Worm (Caenorhabditis elegans) whole organism, L1 larva: ENCODE results near the gene pot-3.

ENCODE experiments used
- C04F5.9 ChIP-seq: sonication (generic microtip); optimal IDR thresholded peaks from 2 replicates; lab custom pipeline; 2016; ENCODE audit warnings: missing genetic modification characterization, missing compliant biosample characterization
- C16A3.4 ChIP-seq: fragments of 150-350 bp; optimal IDR thresholded peaks from 2 replicates; lab custom pipeline; 2014; ENCODE audit warnings: missing biosample characterization, missing genetic modification characterization
- F16B12.6 ChIP-seq: fragments of 150-350 bp; optimal IDR thresholded peaks from 2 replicates; lab custom pipeline; 2014; ENCODE audit warnings: missing biosample characterization, missing genetic modification characterization
- aha-1 ChIP-seq: fragments of 150-350 bp; optimal IDR thresholded peaks from 2 replicates; lab custom pipeline; 2014; ENCODE audit warnings: missing biosample characterization, missing genetic modification characterization
- ceh-82 ChIP-seq, 3 experiments: fragments of 150-350 bp in 1 of 3; sonication (generic microtip) in 2 of 3; optimal IDR thresholded peaks; 2 replicates each; lab custom pipeline; 2014 to 2017; ENCODE audit warnings: missing biosample characterization in 3 of 3, missing genetic modification characterization in 3 of 3
- ceh-88 ChIP-seq: fragments of 200-800 bp; sonication (Bioruptor generic); IDR thresholded peaks from 2 replicates; pipeline ENCODE4 v1.3.6; 2022; ENCODE audit warnings: missing genetic modification characterization, missing compliant biosample characterization
- dpl-1 ChIP-seq, 3 experiments: fragments of 150-350 bp in 2 of 3; sonication (generic microtip) in 1 of 3; optimal IDR thresholded peaks; 2 replicates each; lab custom pipeline; 2014 to 2017; ENCODE audit warnings: missing biosample characterization in 3 of 3, missing genetic modification characterization in 3 of 3, missing genetic modification reagents in 3 of 3
- efl-1 ChIP-seq, 4 experiments: fragments of 150-350 bp; optimal IDR thresholded peaks in 3 of 4; peaks in 1 of 4; 1 replicate in 1 of 4; 2 replicates in 3 of 4; lab custom pipeline; 2014; ENCODE audit warnings: missing biosample characterization in 2 of 4, missing genetic modification characterization in 2 of 4, missing genetic modification reagents in 2 of 4
- egl-13 ChIP-seq: sonication (generic microtip); optimal IDR thresholded peaks from 2 replicates; lab custom pipeline; 2016; ENCODE audit warnings: missing genotype, missing genetic modification reagents, missing genetic modification characterization, missing compliant biosample characterization
- elt-3 ChIP-seq, 6 experiments: fragments of 150-350 bp in 1 of 6; sonication (generic microtip); optimal IDR thresholded peaks; 2 replicates each; lab custom pipeline; 2017 to 2018; ENCODE audit warnings: missing biosample characterization in 6 of 6, missing genetic modification characterization in 6 of 6, inconsistent platforms in 1 of 6
- fkh-4 ChIP-seq: sonication (generic microtip); optimal IDR thresholded peaks from 2 replicates; lab custom pipeline; 2016; ENCODE audit warnings: missing compliant biosample characterization, missing genetic modification characterization, borderline replicate concordance
- fkh-8 ChIP-seq: sonication (generic microtip); optimal IDR thresholded peaks from 2 replicates; lab custom pipeline; 2016; ENCODE audit warnings: mild to moderate bottlenecking, missing genetic modification characterization, missing compliant biosample characterization
- fos-1 ChIP-seq: fragments of 150-350 bp; optimal IDR thresholded peaks from 2 replicates; lab custom pipeline; 2014; ENCODE audit warnings: missing biosample characterization, missing genetic modification characterization
- grh-1 ChIP-seq: fragments of 200-800 bp; sonication (Bioruptor generic); IDR thresholded peaks from 2 replicates; pipeline ENCODE4 v1.3.6; 2022; ENCODE audit warnings: missing genetic modification reagents, missing genetic modification characterization, missing compliant biosample characterization
- hpl-2 ChIP-seq: fragments of 150-350 bp; optimal IDR thresholded peaks from 2 replicates; lab custom pipeline; 2014; ENCODE audit warnings: missing biosample characterization, missing genetic modification reagents, missing genetic modification characterization
- isw-1 ChIP-seq: fragments of 200-800 bp; sonication (Bioruptor generic); IDR thresholded peaks from 2 replicates; pipeline ENCODE4 v1.3.6; 2022; ENCODE audit warnings: missing genetic modification characterization, missing compliant biosample characterization
- lin-13 ChIP-seq: fragments of 150-350 bp; optimal IDR thresholded peaks from 2 replicates; lab custom pipeline; 2014; ENCODE audit warnings: missing biosample characterization, missing genetic modification reagents, missing genetic modification characterization
- lin-14 ChIP-seq: fragments of 200-800 bp; sonication (Bioruptor generic); optimal IDR thresholded peaks from 2 replicates; lab custom pipeline; 2018; ENCODE audit warnings: mild to moderate bottlenecking, missing genetic modification characterization, moderate library complexity, missing compliant biosample characterization
- lin-15B ChIP-seq: fragments of 150-350 bp; sonication (generic microtip); optimal IDR thresholded peaks from 3 replicates; lab custom pipeline; 2014; ENCODE audit warnings: missing biosample characterization, missing genetic modification characterization
- lin-35 ChIP-seq, 2 experiments: fragments of 150-350 bp; optimal IDR thresholded peaks; 2 replicates each; lab custom pipeline; 2014; ENCODE audit warnings: missing biosample characterization in 2 of 2, missing genetic modification characterization in 2 of 2, missing genetic modification reagents in 2 of 2
- lsy-2 ChIP-seq, 2 experiments: fragments of 150-350 bp; optimal IDR thresholded peaks; 2 replicates each; lab custom pipeline; 2014; ENCODE audit warnings: missing biosample characterization in 2 of 2, missing genetic modification characterization in 2 of 2
- mab-9 ChIP-seq: fragments of 200-800 bp; sonication (Bioruptor generic); IDR thresholded peaks from 2 replicates; pipeline ENCODE4 v1.3.6; 2022; ENCODE audit warnings: missing genetic modification reagents, missing genetic modification characterization, missing compliant biosample characterization
- mdl-1 ChIP-seq, 2 experiments: fragments of 150-350 bp; optimal IDR thresholded peaks; 2 replicates each; lab custom pipeline; 2014 to 2017; ENCODE audit warnings: missing biosample characterization in 2 of 2, missing genetic modification characterization in 2 of 2, inconsistent platforms in 1 of 2
- mep-1 ChIP-seq: fragments of 150-350 bp; optimal IDR thresholded peaks from 2 replicates; lab custom pipeline; 2014; ENCODE audit warnings: missing biosample characterization, missing genetic modification characterization
- nhr-19 ChIP-seq: fragments of 200-800 bp; sonication (Bioruptor generic); conservative IDR thresholded peaks from 2 replicates; pipeline ENCODE4 v1.3.6; 2022; ENCODE audit warnings: missing genetic modification characterization, missing compliant biosample characterization
- nhr-20 ChIP-seq: sonication (generic microtip); optimal IDR thresholded peaks from 2 replicates; lab custom pipeline; 2016; ENCODE audit warnings: mild to moderate bottlenecking, missing genetic modification characterization, missing compliant biosample characterization
- nhr-28 ChIP-seq: fragments of 150-350 bp; optimal IDR thresholded peaks from 2 replicates; lab custom pipeline; 2014; ENCODE audit warnings: missing biosample characterization, missing genetic modification characterization
- nhr-47 ChIP-seq: sonication (generic microtip); optimal IDR thresholded peaks from 2 replicates; lab custom pipeline; 2016; ENCODE audit warnings: mild to moderate bottlenecking, missing genetic modification characterization, moderate library complexity, missing compliant biosample characterization
- nhr-71 ChIP-seq: sonication (generic microtip); optimal IDR thresholded peaks from 2 replicates; lab custom pipeline; 2016; ENCODE audit warnings: mild to moderate bottlenecking, missing genetic modification characterization, moderate library complexity, missing compliant biosample characterization
- nhr-77 ChIP-seq: fragments of 150-350 bp; optimal IDR thresholded peaks from 2 replicates; lab custom pipeline; 2014; ENCODE audit warnings: missing biosample characterization, missing genetic modification characterization
- nhr-84 ChIP-seq: sonication (generic microtip); optimal IDR thresholded peaks from 2 replicates; lab custom pipeline; 2017; ENCODE audit warnings: missing biosample characterization, missing genetic modification characterization
- nhr-90 ChIP-seq: sonication (generic microtip); optimal IDR thresholded peaks from 2 replicates; lab custom pipeline; 2016; ENCODE audit warnings: mild to moderate bottlenecking, missing genetic modification characterization, missing compliant biosample characterization; ENCODE audit not compliant: poor library complexity
- rnt-1 ChIP-seq: sonication (generic microtip); optimal IDR thresholded peaks from 2 replicates; lab custom pipeline; 2016; ENCODE audit warnings: mild to moderate bottlenecking, missing genetic modification characterization, moderate library complexity, missing compliant biosample characterization
- skn-1 ChIP-seq: fragments of 150-350 bp; optimal IDR thresholded peaks from 2 replicates; lab custom pipeline; 2014; ENCODE audit warnings: missing biosample characterization, missing genetic modification characterization
- snpc-4 ChIP-seq: fragments of 150-350 bp; optimal IDR thresholded peaks from 2 replicates; lab custom pipeline; 2014; ENCODE audit warnings: missing biosample characterization, missing genetic modification characterization
- snu-23 ChIP-seq: sonication (generic microtip); optimal IDR thresholded peaks from 2 replicates; lab custom pipeline; 2016; ENCODE audit warnings: missing genetic modification characterization, missing compliant biosample characterization
- sup-37 ChIP-seq: fragments of 200-800 bp; sonication (Bioruptor generic); optimal IDR thresholded peaks from 2 replicates; lab custom pipeline; 2018; ENCODE audit warnings: mild to moderate bottlenecking, missing genetic modification characterization, missing compliant biosample characterization
- swsn-7 ChIP-seq: sonication (generic microtip); optimal IDR thresholded peaks from 2 replicates; lab custom pipeline; 2016; ENCODE audit warnings: missing genetic modification characterization, missing compliant biosample characterization
- tbx-2 ChIP-seq: sonication (generic microtip); optimal IDR thresholded peaks from 2 replicates; lab custom pipeline; 2016; ENCODE audit warnings: missing genetic modification characterization, missing compliant biosample characterization
- tlp-1 ChIP-seq: fragments of 150-350 bp; optimal IDR thresholded peaks from 2 replicates; lab custom pipeline; 2014; ENCODE audit warnings: missing biosample characterization, missing genetic modification characterization
- unc-130 ChIP-seq: fragments of 150-350 bp; optimal IDR thresholded peaks from 2 replicates; lab custom pipeline; 2017; ENCODE audit warnings: missing biosample characterization, missing genetic modification characterization, inconsistent platforms
- unc-30 ChIP-seq: sonication (generic microtip); optimal IDR thresholded peaks from 2 replicates; lab custom pipeline; 2017; ENCODE audit warnings: missing biosample characterization, missing genetic modification characterization
- unc-62 ChIP-seq: fragments of 150-350 bp; optimal IDR thresholded peaks from 2 replicates; lab custom pipeline; 2014; ENCODE audit warnings: missing biosample characterization, missing genetic modification reagents, missing genetic modification characterization
- unc-86 ChIP-seq: sonication (generic microtip); optimal IDR thresholded peaks from 2 replicates; lab custom pipeline; 2016; ENCODE audit warnings: missing genetic modification characterization, missing compliant biosample characterization
- xbp-1 ChIP-seq: sonication (generic microtip); optimal IDR thresholded peaks from 2 replicates; lab custom pipeline; 2016; ENCODE audit warnings: missing genetic modification characterization, missing compliant biosample characterization
- zip-4 ChIP-seq: fragments of 200-800 bp; sonication (Bioruptor generic); optimal IDR thresholded peaks from 2 replicates; lab custom pipeline; 2018; ENCODE audit warnings: mild to moderate bottlenecking, missing genetic modification characterization, moderate library complexity, missing compliant biosample characterization

Gene pot-3

ce11 chrIII:13768074-13768662, 11.8 kb upstream of the pot-3 start, which contains the start of gene rml-1:
Gene rml-1 (minus strand): TSS chrIII:13768092.
- peak; percentile 26 for TF ChIP-seq lin-14 (GFP tag; lab: Kevin White, UChicago)
- TF ChIP-seq dpl-1 (GFP tag; optimal IDR thresholded peaks at IDR 0.05; lab: Kevin White, UChicago): peak in 2 of 3 experiments; percentile 0 to 58
- no peak for TF ChIP-seq grh-1 (GFP tag; lab: Robert Waterston, UW)
- no peak for TF ChIP-seq aha-1 (tag; lab: Kevin White, UChicago)
- TF ChIP-seq nhr-84 (tag; lab: Kevin White, UChicago): no peak
- TF ChIP-seq efl-1 (optimal IDR thresholded peaks at IDR 0.05; lab: Kevin White, UChicago): peak; percentile 18 to 45
- TF ChIP-seq efl-1 (GFP tag; optimal IDR thresholded peaks at IDR 0.05 in 1 of 2; lab: Kevin White, UChicago): peak in 1 of 2 experiments; percentile 54
- peak in 1 of 2 experiments; percentile 20 for TF ChIP-seq lin-35 (GFP tag; optimal IDR thresholded peaks at IDR 0.05; lab: Kevin White, UChicago)

- TF ChIP-seq mep-1 (tag; lab: Kevin White, UChicago) (no peak), aha-1 (tag; lab: Kevin White, UChicago) (no peak), nhr-28 (tag; lab: Kevin White, UChicago) (no peak), lin-15B (tag; lab: Kevin White, UChicago) (no peak), unc-30 (tag; lab: Kevin White, UChicago) (no peak), fkh-4 (no peak), ceh-88 (GFP tag; lab: Robert Waterston, UW) (no peak), ceh-82 (tag; optimal IDR thresholded peaks at IDR 0.05; lab: Kevin White, UChicago) (no peak), unc-130 (tag; lab: Kevin White, UChicago) (no peak), snu-23 (GFP tag; lab: Kevin White, UChicago) (no peak), nhr-71 (no peak)
These were observed 10.0 kb upstream of the pot-3 start for ce11 chrIII:13770017-13770416.

- TF ChIP-seq snpc-4 (tag; lab: Kevin White, UChicago) (no peak), egl-13 (tag; lab: Kevin White, UChicago) (no peak), F16B12.6 (tag; lab: Kevin White, UChicago) (peak; percentile 43), C16A3.4 (tag; lab: Kevin White, UChicago) (peak; percentile 75), nhr-19 (GFP tag; lab: Robert Waterston, UW) (0 out of 2 replicates have a peak, but pooled peaks have one; percentile 37), unc-130 (tag; lab: Kevin White, UChicago) (no peak), tlp-1 (tag; lab: Kevin White, UChicago) (no peak), lin-15B (tag; lab: Kevin White, UChicago) (peak; percentile 83), unc-86 (tag; lab: Kevin White, UChicago) (no peak), tbx-2 (peak; percentile 54), nhr-20 (tag; lab: Kevin White, UChicago) (peak; percentile 49), nhr-28 (tag; lab: Kevin White, UChicago) (no peak), skn-1 (peak; percentile 75), lin-35 (GFP tag; optimal IDR thresholded peaks at IDR 0.05; lab: Kevin White, UChicago) (peak; percentile 87 to 94), elt-3 (tag; optimal IDR thresholded peaks at IDR 0.05; lab: Kevin White, UChicago) (peak in 1 of 6 experiments; percentile 65), nhr-77 (tag; lab: Kevin White, UChicago) (peak; percentile 16), isw-1 (GFP tag; lab: Robert Waterston, UW) (peak; percentile 46), zip-4 (no peak), sup-37 (GFP tag; lab: Kevin White, UChicago) (no peak), mab-9 (GFP tag; lab: Robert Waterston, UW) (no peak), lin-13 (GFP tag; lab: Kevin White, UChicago) (peak; percentile 13), snu-23 (GFP tag; lab: Kevin White, UChicago) (peak; percentile 67), hpl-2 (GFP tag; lab: Kevin White, UChicago) (no peak), dpl-1 (GFP tag; optimal IDR thresholded peaks at IDR 0.05; lab: Kevin White, UChicago) (peak; percentile 79 to 88 (median 82)), C04F5.9 (tag; lab: Kevin White, UChicago) (no peak), nhr-47 (tag; lab: Kevin White, UChicago) (no peak), fos-1 (tag; lab: Kevin White, UChicago) (peak; percentile 30), fkh-8 (peak; percentile 60), unc-62 (no peak), nhr-90 (tag; lab: Kevin White, UChicago) (peak; percentile 19), mdl-1 (tag; optimal IDR thresholded peaks at IDR 0.05; lab: Kevin White, UChicago) (peak in 1 of 2 experiments; percentile 53), swsn-7 (no peak), rnt-1 (tag; lab: Kevin White, UChicago) (peak; percentile 68), ceh-82 (tag; optimal IDR thresholded peaks at IDR 0.05; lab: Kevin White, UChicago) (peak; percentile 41 to 85 (median 50)), lsy-2 (tag; optimal IDR thresholded peaks at IDR 0.05; lab: Kevin White, UChicago) (peak; percentile 58 to 86), lin-14 (GFP tag; lab: Kevin White, UChicago) (no peak), xbp-1 (tag; lab: Kevin White, UChicago) (peak; percentile 30)
These were observed 8.9 kb upstream of the pot-3 start, which contains the start of the genes cyk-4 and pdr-1 for ce11 chrIII:13771145-13771544. Gene cyk-4 (minus strand): TSS chrIII:13771224. Gene pdr-1 (plus strand): TSS chrIII:13771513.
